Worm (Caenorhabditis elegans) whole organism, L4 larva: Measurements from ENCODE around the gene srm-4.

Source experiments
- F10B5.3 ChIP-seq: sonication (generic microtip); optimal IDR thresholded peaks from 2 replicates; lab custom pipeline; 2016; ENCODE audit warnings: mild to moderate bottlenecking, missing genetic modification characterization, missing compliant biosample characterization
- F26F4.8 ChIP-seq: fragments of 200-800 bp; sonication (Bioruptor generic); conservative IDR thresholded peaks from 2 replicates; pipeline ENCODE4 v1.3.6; 2022; ENCODE audit warnings: missing genetic modification characterization, missing compliant biosample characterization
- F37D6.2 ChIP-seq: sonication (generic microtip); optimal IDR thresholded peaks from 2 replicates; lab custom pipeline; 2016; ENCODE audit warnings: mild to moderate bottlenecking, missing genetic modification characterization, missing compliant biosample characterization
- R02D3.7 ChIP-seq: fragments of 150-350 bp; sonication (generic microtip); optimal IDR thresholded peaks from 3 replicates; lab custom pipeline; 2014; ENCODE audit warnings: missing biosample characterization, missing genetic modification characterization
- Y105C5A.15 ChIP-seq: fragments of 200-800 bp; sonication (Bioruptor generic); IDR thresholded peaks from 2 replicates; pipeline ENCODE4 v1.3.6; 2022; ENCODE audit warnings: missing genetic modification characterization, missing compliant biosample characterization
- ZK337.2 ChIP-seq: fragments of 200-800 bp; sonication (Bioruptor generic); IDR thresholded peaks from 2 replicates; pipeline ENCODE4 v1.3.6; 2022; ENCODE audit warnings: missing genetic modification reagents, missing genetic modification characterization, missing compliant biosample characterization
- ZK546.5 ChIP-seq, 2 experiments: sonication (generic microtip); optimal IDR thresholded peaks; 2 replicates each; lab custom pipeline; 2017; ENCODE audit warnings: missing biosample characterization in 2 of 2, missing genetic modification characterization in 2 of 2
- aly-2 ChIP-seq: sonication (generic microtip); optimal IDR thresholded peaks from 2 replicates; lab custom pipeline; 2018; ENCODE audit warnings: missing biosample characterization, missing genetic modification characterization
- ama-1 ChIP-seq: fragments of 150-350 bp; optimal IDR thresholded peaks from 2 replicates; lab custom pipeline; 2014; ENCODE audit warnings: inconsistent platforms, mixed read lengths
- arid-1 ChIP-seq: fragments of 200-800 bp; sonication (Bioruptor generic); conservative IDR thresholded peaks from 2 replicates; pipeline ENCODE4 v1.3.6; 2022; ENCODE audit warnings: missing genetic modification reagents, missing genetic modification characterization, missing compliant biosample characterization
- attf-4 ChIP-seq: sonication (generic microtip); optimal IDR thresholded peaks from 3 replicates; lab custom pipeline; 2017; ENCODE audit warnings: missing biosample characterization, missing genetic modification characterization
- ceh-20 ChIP-seq: fragments of 200-800 bp; sonication (Bioruptor generic); IDR thresholded peaks from 2 replicates; pipeline ENCODE4 v1.3.6; 2022; ENCODE audit warnings: missing genetic modification reagents, missing genetic modification characterization, missing compliant biosample characterization
- ceh-32 ChIP-seq: sonication (generic microtip); optimal IDR thresholded peaks from 2 replicates; lab custom pipeline; 2016; ENCODE audit warnings: mild to moderate bottlenecking, missing genetic modification characterization, missing compliant biosample characterization; ENCODE audit not compliant: poor library complexity
- ceh-82 ChIP-seq: sonication (generic microtip); optimal IDR thresholded peaks from 2 replicates; lab custom pipeline; 2017; ENCODE audit warnings: missing biosample characterization, missing genetic modification characterization
- daf-19 ChIP-seq: fragments of 200-800 bp; sonication (Bioruptor generic); conservative IDR thresholded peaks from 2 replicates; pipeline ENCODE4 v1.3.6; 2022; ENCODE audit warnings: missing genetic modification characterization, missing compliant biosample characterization
- dmd-6 ChIP-seq: fragments of 200-800 bp; sonication (Bioruptor generic); IDR thresholded peaks from 2 replicates; pipeline ENCODE4 v1.3.6; 2022; ENCODE audit warnings: missing genetic modification reagents, missing genetic modification characterization, missing compliant biosample characterization
- dpl-1 ChIP-seq: fragments of 150-350 bp; optimal IDR thresholded peaks from 2 replicates; lab custom pipeline; 2014; ENCODE audit warnings: missing biosample characterization, missing genetic modification reagents, missing genetic modification characterization
- egl-27 ChIP-seq: sonication (generic microtip); optimal IDR thresholded peaks from 3 replicates; lab custom pipeline; 2017; ENCODE audit warnings: missing biosample characterization, missing genetic modification reagents, missing genetic modification characterization
- egl-43 ChIP-seq: fragments of 200-800 bp; sonication (Bioruptor generic); IDR thresholded peaks from 2 replicates; pipeline ENCODE4 v1.3.6; 2022; ENCODE audit warnings: missing genetic modification reagents, missing genetic modification characterization, missing compliant biosample characterization
- fkh-10 ChIP-seq: fragments of 150-350 bp; optimal IDR thresholded peaks from 2 replicates; lab custom pipeline; 2014; ENCODE audit warnings: missing biosample characterization, missing genetic modification reagents, missing genetic modification characterization
- fos-1 ChIP-seq: fragments of 150-350 bp; optimal IDR thresholded peaks from 2 replicates; lab custom pipeline; 2014; ENCODE audit warnings: missing biosample characterization, missing genetic modification characterization
- hlh-30 ChIP-seq: sonication (generic microtip); optimal IDR thresholded peaks from 2 replicates; lab custom pipeline; 2017; ENCODE audit warnings: antibody characterized with exemption, mild to moderate bottlenecking, missing genetic modification characterization, missing compliant biosample characterization; ENCODE audit not compliant: insufficient read depth
- lim-7 ChIP-seq: fragments of 200-800 bp; sonication (Bioruptor generic); IDR thresholded peaks from 2 replicates; pipeline ENCODE4 v1.3.6; 2022; ENCODE audit warnings: missing genetic modification characterization, missing compliant biosample characterization
- lin-1 ChIP-seq: fragments of 200-800 bp; sonication (Bioruptor generic); IDR thresholded peaks from 2 replicates; pipeline ENCODE4 v1.3.6; 2022; ENCODE audit warnings: missing genetic modification reagents, missing genetic modification characterization, missing compliant biosample characterization
- lin-29 ChIP-seq: fragments of 200-800 bp; sonication (Bioruptor generic); IDR thresholded peaks from 2 replicates; pipeline ENCODE4 v1.3.6; 2022; ENCODE audit warnings: missing genetic modification reagents, missing genetic modification characterization, missing compliant biosample characterization
- lin-39 ChIP-seq: fragments of 150-350 bp; optimal IDR thresholded peaks from 2 replicates; lab custom pipeline; 2014; ENCODE audit warnings: missing biosample characterization, missing genetic modification reagents, missing genetic modification characterization
- mdl-1 ChIP-seq, 2 experiments: fragments of 150-350 bp in 1 of 2; sonication (generic microtip) in 1 of 2; optimal IDR thresholded peaks; 2 replicates each; lab custom pipeline; 2014 to 2017; ENCODE audit warnings: missing biosample characterization in 2 of 2, missing genetic modification characterization in 2 of 2
- mxl-3 ChIP-seq: fragments of 200-800 bp; sonication (Bioruptor generic); optimal IDR thresholded peaks from 2 replicates; lab custom pipeline; 2018; ENCODE audit warnings: mild to moderate bottlenecking, missing genetic modification characterization, missing compliant biosample characterization
- nhr-10 ChIP-seq: fragments of 150-350 bp; optimal IDR thresholded peaks from 2 replicates; lab custom pipeline; 2014; ENCODE audit warnings: missing biosample characterization, missing genetic modification characterization
- nhr-111 ChIP-seq: fragments of 200-800 bp; sonication (Bioruptor generic); optimal IDR thresholded peaks from 2 replicates; lab custom pipeline; 2018; ENCODE audit warnings: mild to moderate bottlenecking, missing genetic modification characterization, missing compliant biosample characterization
- nhr-25 ChIP-seq: sonication (generic microtip); optimal IDR thresholded peaks from 2 replicates; lab custom pipeline; 2017; ENCODE audit warnings: missing genetic modification characterization, mild to moderate bottlenecking, missing compliant biosample characterization, antibody characterized with exemption, moderate library complexity, borderline replicate concordance; ENCODE audit not compliant: insufficient read depth
- nhr-28 ChIP-seq: fragments of 150-350 bp; optimal IDR thresholded peaks from 2 replicates; lab custom pipeline; 2014; ENCODE audit warnings: missing biosample characterization, missing genetic modification characterization
- nhr-42 ChIP-seq: fragments of 200-800 bp; sonication (Bioruptor generic); IDR thresholded peaks from 2 replicates; pipeline ENCODE4 v1.3.6; 2022; ENCODE audit warnings: missing genetic modification characterization, missing compliant biosample characterization
- nhr-6 ChIP-seq: fragments of 150-350 bp; optimal IDR thresholded peaks from 2 replicates; lab custom pipeline; 2014; ENCODE audit warnings: missing biosample characterization, missing genetic modification characterization
- nhr-76 ChIP-seq: fragments of 150-350 bp; optimal IDR thresholded peaks from 2 replicates; lab custom pipeline; 2014; ENCODE audit warnings: missing biosample characterization, missing genetic modification characterization
- pha-4 ChIP-seq, 2 experiments: fragments of 150-350 bp in 1 of 2; fragments of 200-800 bp in 1 of 2; sonication (Bioruptor generic) in 1 of 2; IDR thresholded peaks in 1 of 2; optimal IDR thresholded peaks in 1 of 2; 2 replicates each; pipeline versions ENCODE4 v1.3.6 to Lab custom; 2014 to 2022; ENCODE audit warnings: missing genetic modification characterization in 2 of 2, missing genetic modification reagents in 2 of 2, missing biosample characterization in 1 of 2, missing compliant biosample characterization in 1 of 2
- php-3 ChIP-seq: fragments of 200-800 bp; sonication (Bioruptor generic); IDR thresholded peaks from 2 replicates; pipeline ENCODE4 v1.3.6; 2022; ENCODE audit warnings: missing genetic modification reagents, missing genetic modification characterization, missing compliant biosample characterization
- saeg-2 ChIP-seq: fragments of 200-800 bp; sonication (Bioruptor generic); IDR thresholded peaks from 2 replicates; pipeline ENCODE4 v1.3.6; 2022; ENCODE audit warnings: missing genetic modification reagents, missing genetic modification characterization, missing compliant biosample characterization
- set-16 ChIP-seq: fragments of 200-800 bp; sonication (Bioruptor generic); IDR thresholded peaks from 2 replicates; pipeline ENCODE4 v1.3.6; 2022; ENCODE audit warnings: missing genetic modification reagents, missing genetic modification characterization, missing compliant biosample characterization
- spr-1 ChIP-seq: sonication (generic microtip); optimal IDR thresholded peaks from 2 replicates; lab custom pipeline; 2016; ENCODE audit warnings: mild to moderate bottlenecking, missing genetic modification characterization, missing compliant biosample characterization
- tag-97 ChIP-seq: fragments of 200-800 bp; sonication (Bioruptor generic); IDR thresholded peaks from 2 replicates; pipeline ENCODE4 v1.3.6; 2022; ENCODE audit warnings: missing genetic modification characterization, missing compliant biosample characterization
- tra-1 ChIP-seq: fragments of 200-800 bp; sonication (Bioruptor generic); IDR thresholded peaks from 2 replicates; pipeline ENCODE4 v1.3.6; 2022; ENCODE audit warnings: missing genetic modification reagents, missing genetic modification characterization, missing compliant biosample characterization
- unc-130 ChIP-seq: sonication (generic microtip); optimal IDR thresholded peaks from 2 replicates; lab custom pipeline; 2016; ENCODE audit warnings: missing genetic modification reagents, missing genetic modification characterization, missing compliant biosample characterization
- unc-62 ChIP-seq, 3 experiments: fragments of 150-350 bp in 1 of 3; sonication (generic microtip); optimal IDR thresholded peaks in 2 of 3; peaks in 1 of 3; 1 replicate in 1 of 3; 2 replicates in 2 of 3; lab custom pipeline; 2014 to 2017; ENCODE audit warnings: missing biosample characterization in 3 of 3, missing genetic modification characterization in 3 of 3, missing genetic modification reagents in 3 of 3, missing genotype in 1 of 3
- zag-1 ChIP-seq: fragments of 150-350 bp; optimal IDR thresholded peaks from 2 replicates; lab custom pipeline; 2014; ENCODE audit warnings: missing biosample characterization, missing genetic modification characterization
- zfp-2 ChIP-seq: sonication (generic microtip); optimal IDR thresholded peaks from 2 replicates; lab custom pipeline; 2016; ENCODE audit warnings: mild to moderate bottlenecking, missing genetic modification characterization, missing compliant biosample characterization
- zfp-3 ChIP-seq: fragments of 200-800 bp; sonication (Bioruptor generic); conservative IDR thresholded peaks from 2 replicates; pipeline ENCODE4 v1.3.6; 2022; ENCODE audit warnings: missing genetic modification reagents, missing genetic modification characterization, missing compliant biosample characterization
- zip-11 ChIP-seq: fragments of 200-800 bp; sonication (Bioruptor generic); IDR thresholded peaks from 2 replicates; pipeline ENCODE4 v1.3.6; 2022; ENCODE audit warnings: missing genetic modification characterization, missing compliant biosample characterization
- zip-2 ChIP-seq: fragments of 150-350 bp; optimal IDR thresholded peaks from 2 replicates; lab custom pipeline; 2014; ENCODE audit warnings: missing biosample characterization, missing genetic modification characterization

Gene srm-4

DNA sequence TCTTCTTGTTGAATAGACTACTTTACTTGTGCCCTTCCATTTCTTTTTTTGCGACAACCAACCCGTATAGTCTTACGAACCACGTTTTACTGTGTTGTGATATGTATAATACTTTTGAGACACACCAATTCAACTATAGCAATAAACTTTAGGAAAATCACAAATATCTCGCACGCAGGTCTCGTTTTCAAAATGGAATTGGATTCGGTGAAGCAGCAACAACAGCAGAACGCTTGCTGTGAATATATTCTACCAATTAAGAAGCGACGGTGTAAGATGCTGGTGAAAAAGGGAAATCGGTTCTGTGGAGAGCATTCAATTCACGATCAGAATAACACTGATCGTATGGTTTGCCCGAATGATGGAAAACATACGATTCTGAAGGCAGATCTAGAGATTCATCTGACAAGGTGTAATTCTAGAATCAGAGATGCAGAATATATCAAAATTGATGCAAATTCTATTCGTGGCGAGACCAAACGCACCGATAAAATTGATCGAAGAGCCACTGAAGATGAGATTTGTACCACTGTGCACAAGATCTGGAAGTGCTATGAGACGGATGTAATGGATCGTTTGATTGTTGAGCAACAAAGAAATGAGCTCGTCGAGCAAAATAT is 21.2 kb downstream of the srm-4 start, which contains the start of gene Y49A3A.3 (continued):
- TF ChIP-seq zfp-2 (tag; lab: Kevin White, UChicago) (no peak), egl-27 (tag; lab: Kevin White, UChicago) (no peak), lim-7 (GFP tag; lab: Robert Waterston, UW) (no peak), php-3 (GFP tag; lab: Robert Waterston, UW) (no peak; the same call in 1 of the 2 replicates), tra-1 (no peak), daf-19 (GFP tag; lab: Robert Waterston, UW) (no peak), nhr-25 (tag; lab: Kevin White, UChicago) (peak; percentile 59), ceh-20 (GFP tag; lab: Robert Waterston, UW) (no peak), ZK337.2 (GFP tag; lab: Robert Waterston, UW) (no peak), lin-1 (peak; percentile 42; the same call in 1 of the 2 replicates), saeg-2 (GFP tag; lab: Robert Waterston, UW) (0 out of 2 replicates have a peak, but pooled peaks have one; percentile 48), fos-1 (tag; lab: Kevin White, UChicago) (no peak), ZK546.5 (tag; optimal IDR thresholded peaks at IDR 0.05; lab: Kevin White, UChicago) (peak in 1 of 2 experiments; percentile 2), R02D3.7 (tag; lab: Kevin White, UChicago) (no peak), F26F4.8 (GFP tag; lab: Robert Waterston, UW) (peak; percentile 27; the same call in 1 of the 2 replicates), lin-29 (no peak), nhr-111 (peak; percentile 28), mxl-3 (peak; percentile 9), zag-1 (tag; lab: Kevin White, UChicago) (no peak), unc-62 (GFP tag; optimal IDR thresholded peaks at IDR 0.05 in 1 of 2; lab: Kevin White, UChicago) (peak in 1 of 2 experiments; percentile 94), unc-62 (tag; optimal IDR thresholded peaks at IDR 0.05; lab: Kevin White, UChicago) (no peak), dpl-1 (GFP tag; lab: Kevin White, UChicago) (no peak), unc-130 (no peak), dmd-6 (peak; percentile 54), aly-2 (tag; lab: Kevin White, UChicago) (peak; percentile 83), egl-43 (GFP tag; lab: Robert Waterston, UW) (peak; percentile 69; the same call in 1 of the 2 replicates), zfp-3 (GFP tag; lab: Robert Waterston, UW) (peak; percentile 82; the same call in 1 of the 2 replicates), hlh-30 (tag; lab: Kevin White, UChicago) (no peak), Y105C5A.15 (peak; percentile 49; the same call in 1 of the 2 replicates), F10B5.3 (tag; lab: Kevin White, UChicago) (no peak), nhr-6 (peak; percentile 56), zip-2 (tag; lab: Kevin White, UChicago) (no peak), lin-39 (no peak), nhr-76 (tag; lab: Kevin White, UChicago) (no peak), ceh-82 (no peak), attf-4 (no peak), mdl-1 (tag; optimal IDR thresholded peaks at IDR 0.05; lab: Kevin White, UChicago) (no peak), F37D6.2 (tag; lab: Kevin White, UChicago) (no peak), nhr-10 (tag; lab: Kevin White, UChicago) (no peak), set-16 (GFP tag; lab: Robert Waterston, UW) (no peak), arid-1 (GFP tag; lab: Robert Waterston, UW) (peak; percentile 58; the same call in 1 of the 2 replicates), spr-1 (tag; lab: Kevin White, UChicago) (peak; percentile 65), pha-4 (GFP tag; IDR thresholded peaks at IDR 0.05; lab: Robert Waterston, UW) (peak; percentile 67), pha-4 (tag; optimal IDR thresholded peaks at IDR 0.05; lab: Kevin White, UChicago) (no peak), tag-97 (GFP tag; lab: Robert Waterston, UW) (no peak), nhr-42 (GFP tag; lab: Robert Waterston, UW) (0 out of 2 replicates have a peak, but pooled peaks have one; percentile 27), zip-11 (GFP tag; lab: Robert Waterston, UW) (0 out of 2 replicates have a peak, but pooled peaks have one; percentile 22), ama-1 (lab: Kevin White, UChicago) (peak; percentile 80), fkh-10 (GFP tag; lab: Kevin White, UChicago) (no peak), nhr-28 (no peak), ceh-32 (tag; lab: Kevin White, UChicago) (no peak)
